Worm (Caenorhabditis elegans): ENCODE data around the gene C06A1.6.

Gene C06A1.6

DNA sequence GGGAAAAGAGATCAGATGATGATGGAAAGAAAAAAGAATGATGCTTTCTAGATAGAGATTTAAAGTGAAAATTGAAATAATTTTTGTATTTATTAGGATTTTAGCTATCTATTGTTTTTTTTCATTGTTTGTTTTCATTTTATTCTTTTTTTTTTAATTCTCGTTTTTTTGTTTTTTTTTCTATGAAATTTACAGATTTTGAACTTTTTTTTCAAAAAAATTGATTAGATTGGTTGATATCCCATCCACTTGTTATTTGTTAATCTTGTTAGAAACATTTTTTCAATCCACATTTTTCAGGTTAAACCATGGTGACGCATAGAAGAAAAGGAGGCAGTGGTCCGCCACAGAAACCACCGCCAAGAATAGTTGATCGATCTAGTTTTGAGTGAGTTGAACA, 19.6 kb upstream of the C06A1.6 start, which contains the start of gene algn-9:
Gene algn-9 (plus strand): TSS at position 301 of the 400 bp plus-strand sequence.
- TF ChIP-seq W03F9.2 (tag; optimal IDR thresholded peaks at IDR 0.05): no peak
- TF ChIP-seq him-1 (tag; optimal IDR thresholded peaks at IDR 0.05): no peak
- no peak for TF ChIP-seq dao-5 (tag; optimal IDR thresholded peaks at IDR 0.05)

DNA sequence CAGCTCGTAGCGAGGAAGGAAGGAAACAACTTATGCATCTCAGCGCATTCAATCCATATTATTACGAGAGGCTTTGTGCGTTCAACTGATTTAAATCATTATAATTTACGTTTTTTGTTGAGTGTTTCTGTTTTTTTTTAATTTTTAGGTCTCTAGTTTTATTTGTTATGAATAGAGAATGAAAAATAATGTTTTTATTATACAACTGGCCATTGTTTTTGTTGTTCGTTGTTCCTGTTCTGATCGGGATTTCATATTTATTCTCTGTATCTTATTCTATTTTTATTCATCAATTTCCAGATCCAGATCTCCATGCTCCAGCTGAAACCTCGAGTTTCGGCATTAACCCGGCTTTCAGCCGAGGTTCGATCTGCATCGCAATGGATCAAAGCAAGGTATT, 17.8 kb upstream of the C06A1.6 start, which contains the start of gene mrps-22:
Gene mrps-22 (plus strand): TSS at position 301 of the 400 bp plus-strand sequence.
- no peak for TF ChIP-seq dao-5 (tag; optimal IDR thresholded peaks at IDR 0.05)
- TF ChIP-seq W03F9.2 (tag; optimal IDR thresholded peaks at IDR 0.05): no peak
- no peak for TF ChIP-seq him-1 (tag; optimal IDR thresholded peaks at IDR 0.05)

DNA sequence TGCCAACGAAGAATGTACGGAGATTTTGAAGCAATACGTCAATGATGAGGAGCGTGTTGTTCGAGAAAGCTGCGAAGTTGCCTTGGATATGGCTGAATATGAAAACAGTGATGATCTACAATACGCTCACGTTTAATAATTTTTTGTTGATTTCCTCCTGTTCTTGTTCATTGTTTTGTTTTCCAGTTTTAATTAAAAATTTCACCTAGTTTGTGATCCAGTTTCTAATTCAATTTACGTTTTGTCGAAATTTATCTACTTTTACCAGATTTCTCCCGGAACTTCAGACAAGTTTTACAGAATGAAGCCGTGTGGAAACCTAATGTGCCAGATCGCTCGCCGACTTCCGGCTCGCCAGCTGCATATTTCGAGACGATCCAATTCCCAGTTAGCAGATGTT, 16.4 kb upstream of the C06A1.6 start, which contains the start of gene dap-3:
Gene dap-3 (plus strand): TSS at position 301 of the 400 bp plus-strand sequence.
- no peak for TF ChIP-seq dao-5 (tag; optimal IDR thresholded peaks at IDR 0.05)

DNA sequence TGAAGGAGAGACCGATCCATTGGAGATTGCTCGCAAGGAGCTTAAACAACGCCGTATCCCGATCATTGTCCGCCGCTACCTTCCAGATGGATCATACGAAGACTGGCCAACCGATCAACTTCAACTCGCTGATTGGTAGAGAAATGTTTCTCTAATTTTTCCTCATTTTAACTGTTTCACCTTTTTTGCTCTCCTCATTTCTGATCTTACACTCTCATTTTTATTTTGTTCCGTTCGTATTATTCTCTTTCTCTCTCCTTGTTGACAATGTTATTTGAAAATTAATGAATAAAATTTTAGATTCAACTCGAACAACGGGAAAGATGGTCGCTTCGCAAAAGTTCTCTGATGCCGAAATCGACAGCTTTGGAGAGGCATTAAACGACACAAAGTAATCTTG, 15.2 kb upstream of the C06A1.6 start, which contains the start of gene dohh-1:
Gene dohh-1 (plus strand): TSS at position 301 of the 400 bp plus-strand sequence.
- TF ChIP-seq him-1 (tag; optimal IDR thresholded peaks at IDR 0.05) (no peak), dao-5 (tag; optimal IDR thresholded peaks at IDR 0.05) (no peak), W03F9.2 (tag; optimal IDR thresholded peaks at IDR 0.05) (no peak)

DNA sequence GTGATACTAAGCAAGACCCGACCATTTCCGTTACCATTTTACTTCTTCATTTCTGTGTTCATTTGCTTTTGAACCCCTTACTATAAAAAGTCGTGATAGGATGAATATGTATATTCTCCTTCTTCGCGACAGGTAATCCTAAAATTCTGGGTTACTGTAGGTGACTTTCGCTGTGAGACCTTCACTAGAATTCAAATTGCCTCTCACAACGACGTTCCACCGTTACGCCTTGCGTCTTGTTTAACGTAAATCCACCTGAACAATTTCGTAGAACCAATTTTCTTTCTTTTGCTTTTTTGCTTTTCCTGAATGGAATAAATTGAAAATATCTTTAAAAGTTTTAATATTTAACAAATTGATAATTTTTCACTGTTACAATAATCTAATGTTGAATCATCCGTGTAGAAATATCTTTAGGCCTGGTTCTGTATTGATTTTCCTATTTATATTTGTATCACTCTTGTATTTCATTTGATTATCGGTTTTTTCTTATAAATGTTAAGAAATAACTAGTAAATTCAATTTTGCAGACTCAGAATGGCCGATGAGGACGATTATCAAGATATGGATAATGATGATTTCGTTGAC, 14.5 kb upstream of the C06A1.6 start, which contains the start of gene rpb-6:
Gene rpb-6 (plus strand): TSS at position 538 of the 588 bp plus-strand sequence.
- no peak for TF ChIP-seq W03F9.2 (tag; optimal IDR thresholded peaks at IDR 0.05)
- no peak for TF ChIP-seq him-1 (tag; optimal IDR thresholded peaks at IDR 0.05)
- TF ChIP-seq dao-5 (tag; optimal IDR thresholded peaks at IDR 0.05): no peak

DNA sequence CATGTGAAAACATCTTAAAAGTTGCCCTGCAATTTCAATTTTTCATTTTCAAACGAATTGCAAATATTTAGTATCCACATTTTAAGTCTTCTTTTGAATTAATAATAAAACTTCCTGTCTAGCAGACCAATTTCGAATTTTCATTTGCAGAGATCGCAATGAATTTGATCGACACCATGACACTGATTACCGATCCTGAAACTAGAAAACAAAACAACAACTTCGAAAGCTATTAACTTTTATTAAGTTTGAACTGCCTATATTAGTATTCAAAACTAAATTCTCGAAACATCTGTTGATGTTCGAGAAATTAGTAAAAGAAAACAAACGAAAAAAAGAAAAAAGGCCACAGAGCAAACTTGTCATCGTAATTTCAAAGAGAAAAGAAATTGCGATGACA, 9.7 kb upstream of the C06A1.6 start:
- TF ChIP-seq W03F9.2 (tag; optimal IDR thresholded peaks at IDR 0.05) (no peak), him-1 (tag; optimal IDR thresholded peaks at IDR 0.05) (no peak), dao-5 (tag; optimal IDR thresholded peaks at IDR 0.05) (no peak)

DNA sequence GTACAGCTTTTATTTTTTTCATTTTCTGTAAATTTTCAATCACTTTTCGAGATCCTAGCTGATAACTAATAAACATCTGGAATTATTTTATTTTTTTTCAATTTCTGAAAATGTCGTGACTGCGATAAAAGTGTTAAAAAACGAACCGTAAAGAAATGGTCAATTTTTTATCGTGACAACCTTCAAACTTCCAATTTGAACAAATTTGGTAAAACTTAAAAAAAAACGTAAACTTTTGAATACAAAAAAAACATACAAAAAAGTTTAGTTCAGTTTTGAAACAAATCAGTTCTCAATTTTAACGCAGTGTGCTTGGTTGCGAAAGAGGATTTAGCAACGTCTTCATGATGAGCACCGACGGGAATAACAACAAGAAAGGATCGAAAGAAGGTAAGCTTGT, 7.5 kb upstream of the C06A1.6 start, which contains the start of gene C06A1.3:
Gene C06A1.3 (plus strand): TSS at position 301 of the 400 bp plus-strand sequence.
- TF ChIP-seq W03F9.2 (tag; optimal IDR thresholded peaks at IDR 0.05) (no peak), dao-5 (tag; optimal IDR thresholded peaks at IDR 0.05) (no peak), him-1 (tag; optimal IDR thresholded peaks at IDR 0.05) (no peak)

DNA sequence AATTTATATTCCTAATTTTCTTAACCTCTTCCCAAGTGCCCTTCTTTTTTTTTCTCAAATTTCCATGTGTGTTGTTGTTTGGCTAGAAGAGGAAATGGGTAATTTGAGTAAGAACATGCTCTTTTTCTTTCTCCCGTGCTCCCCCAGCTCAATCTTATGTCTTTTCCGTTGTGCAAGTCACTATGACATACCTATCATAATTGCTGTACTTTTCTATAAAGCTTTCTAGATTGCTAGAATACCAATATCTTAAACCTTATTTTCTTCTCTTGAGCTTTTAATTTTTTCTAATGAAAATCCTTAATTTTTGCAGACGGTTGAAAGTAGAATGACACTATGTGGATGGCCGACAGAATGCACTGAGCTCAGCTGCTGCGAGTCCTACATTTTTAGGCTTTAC, 5.8 kb upstream of the C06A1.6 start, which contains the start of gene txt-13:
Gene txt-13 (plus strand): TSS at position 301 of the 400 bp plus-strand sequence.
- TF ChIP-seq dao-5 (tag; optimal IDR thresholded peaks at IDR 0.05) (no peak), him-1 (tag; optimal IDR thresholded peaks at IDR 0.05) (no peak), W03F9.2 (tag; optimal IDR thresholded peaks at IDR 0.05) (no peak)

DNA sequence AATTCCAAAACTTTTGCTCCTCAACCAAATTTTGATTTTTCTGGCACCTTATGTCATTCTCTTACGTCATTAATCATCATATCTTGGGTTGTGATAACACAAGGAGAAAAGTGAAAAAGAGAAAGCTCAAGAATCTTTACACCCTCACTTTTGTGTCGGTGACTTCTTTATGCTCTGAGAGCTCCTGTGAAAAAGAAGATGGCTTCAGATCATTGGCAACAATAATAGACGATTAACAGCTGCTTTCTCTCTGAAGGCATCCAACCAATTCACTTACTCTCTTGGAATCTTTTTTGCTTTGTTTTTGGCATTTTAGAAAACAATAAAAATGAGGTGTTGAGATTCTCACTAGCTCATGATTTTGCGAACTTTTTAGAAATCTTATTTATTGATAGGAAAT, 5.0 kb upstream of the C06A1.6 start:
- TF ChIP-seq dao-5 (tag; optimal IDR thresholded peaks at IDR 0.05) (no peak), him-1 (tag; optimal IDR thresholded peaks at IDR 0.05) (no peak), W03F9.2 (tag; optimal IDR thresholded peaks at IDR 0.05) (no peak)

DNA sequence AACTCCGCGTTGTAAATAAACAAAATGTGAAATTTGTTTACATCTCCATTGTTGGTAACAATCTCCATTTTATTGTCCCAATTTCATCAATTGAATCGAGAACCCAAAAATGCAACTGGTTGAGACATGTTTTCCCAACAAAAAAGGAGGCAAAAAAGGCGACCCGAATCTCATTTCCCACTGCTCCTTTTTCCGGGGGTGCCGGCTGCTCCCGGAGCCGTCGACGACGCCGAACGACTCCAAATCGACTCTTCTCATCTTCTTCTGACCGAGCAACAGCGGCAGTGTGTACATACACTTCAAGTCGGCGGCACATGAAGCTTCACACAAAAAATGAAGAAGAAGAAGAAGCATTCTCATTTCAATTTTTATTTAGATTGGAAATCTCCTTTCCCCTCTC, 2.0 kb upstream of the C06A1.6 start:
- TF ChIP-seq W03F9.2 (tag; optimal IDR thresholded peaks at IDR 0.05) (no peak), him-1 (tag; optimal IDR thresholded peaks at IDR 0.05) (no peak), dao-5 (tag; optimal IDR thresholded peaks at IDR 0.05) (no peak)

DNA sequence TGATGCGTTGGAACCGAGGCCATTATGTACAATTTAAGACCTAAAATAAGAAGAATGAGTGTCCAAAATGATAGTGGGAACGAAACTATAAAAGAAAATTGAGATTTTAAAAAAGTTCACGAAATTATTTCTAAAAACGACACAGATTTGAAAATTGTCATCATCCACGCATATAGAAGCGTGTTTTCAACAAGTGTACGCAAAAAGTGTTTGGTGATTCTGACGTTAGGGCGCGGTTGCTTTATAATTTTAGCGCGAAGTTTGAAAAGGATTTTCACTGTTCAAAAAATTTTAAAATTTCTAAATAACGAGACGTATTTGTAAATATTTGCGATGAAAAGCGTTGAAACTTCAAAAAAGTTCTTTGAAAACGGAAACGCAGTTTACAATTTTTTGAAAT, 1.1 kb downstream of the C06A1.6 start, which contains the start of gene cdc-48.1:
Gene cdc-48.1 (minus strand): TSS at position 40 of the 400 bp plus-strand sequence.
- TF ChIP-seq dao-5 (tag; optimal IDR thresholded peaks at IDR 0.05) (peak; percentile 80), W03F9.2 (tag; optimal IDR thresholded peaks at IDR 0.05) (peak; percentile 99), him-1 (tag; optimal IDR thresholded peaks at IDR 0.05) (peak; percentile 100)

DNA sequence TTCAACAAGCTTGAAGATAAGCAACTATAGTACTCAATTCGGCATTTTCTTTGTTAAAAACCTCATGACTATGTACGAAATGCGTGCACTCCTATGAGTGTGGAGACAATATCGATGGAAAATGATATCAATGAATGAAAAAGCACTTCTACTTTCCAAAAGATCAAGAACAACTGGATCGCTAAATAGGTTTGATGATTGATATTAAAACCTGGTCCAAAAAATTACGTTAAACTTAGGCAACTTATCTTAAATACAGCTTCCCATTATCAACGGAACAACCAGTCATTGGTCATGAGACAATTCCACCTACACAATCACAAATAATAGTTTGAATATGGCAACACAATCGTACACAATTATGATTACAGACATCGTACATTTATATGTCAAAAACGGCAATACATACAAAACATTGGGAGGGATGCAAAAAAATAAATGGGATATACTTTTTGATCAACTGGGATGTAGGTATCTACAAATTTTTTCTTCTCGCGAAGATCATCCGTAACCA, 4.8 kb downstream of the C06A1.6 start:
- TF ChIP-seq him-1 (tag; optimal IDR thresholded peaks at IDR 0.05) (no peak), dao-5 (tag; optimal IDR thresholded peaks at IDR 0.05) (no peak), W03F9.2 (tag; optimal IDR thresholded peaks at IDR 0.05) (no peak)

DNA sequence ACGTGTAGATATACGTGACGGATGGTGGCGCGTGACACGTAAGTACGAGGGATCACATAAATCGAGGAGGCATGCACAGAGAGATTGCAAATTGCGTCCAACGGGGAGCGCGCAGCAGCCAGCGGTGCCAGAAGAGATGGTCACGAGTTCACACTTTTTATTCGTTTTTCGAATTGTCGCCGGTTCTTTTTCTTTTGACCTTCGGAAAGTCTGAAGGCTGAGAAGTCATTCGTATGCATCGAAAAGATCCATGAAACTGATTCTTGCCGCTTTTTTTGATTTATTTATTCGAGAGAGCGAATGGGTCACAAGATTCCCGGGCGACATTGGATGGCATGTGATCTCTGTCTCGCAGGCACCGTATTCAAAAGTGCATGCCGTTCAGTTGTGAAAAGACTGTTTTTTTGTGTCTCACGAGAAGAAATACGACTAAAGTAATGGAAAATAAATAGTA, 5.5 kb downstream of the C06A1.6 start:
- TF ChIP-seq him-1 (tag; optimal IDR thresholded peaks at IDR 0.05) (no peak), dao-5 (tag; optimal IDR thresholded peaks at IDR 0.05) (no peak), W03F9.2 (tag; optimal IDR thresholded peaks at IDR 0.05) (no peak)

DNA sequence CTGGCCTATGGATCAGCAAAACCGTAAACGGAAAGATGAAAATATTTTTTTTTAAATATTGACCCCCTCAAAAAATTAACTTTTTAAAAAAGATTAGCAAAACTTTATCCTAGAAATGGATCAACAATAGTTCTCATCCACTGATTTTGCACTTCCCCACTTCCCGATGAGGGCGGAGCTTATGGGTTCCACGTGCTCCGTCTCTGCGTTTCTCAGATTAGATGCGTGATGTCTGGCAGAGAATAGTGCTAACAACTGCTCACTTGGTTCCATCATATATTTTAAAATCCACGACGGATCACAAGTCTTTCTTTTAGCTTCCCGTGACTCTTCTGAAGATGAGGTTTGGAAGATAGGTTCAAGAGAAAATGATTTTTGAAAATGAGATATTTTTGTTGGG, 6.1 kb downstream of the C06A1.6 start:
- TF ChIP-seq W03F9.2 (tag; optimal IDR thresholded peaks at IDR 0.05) (no peak), him-1 (tag; optimal IDR thresholded peaks at IDR 0.05) (no peak), dao-5 (tag; optimal IDR thresholded peaks at IDR 0.05) (no peak)
